Fruit fly (Drosophila melanogaster) S2 (cell line): ENCODE results near the gene CG43137.

Source experiments
- CG8478 ChIP-seq: fragments of >200 bp; optimal IDR thresholded peaks from 2 replicates; lab custom pipeline; 2018
- CTCF ChIP-seq, 2 experiments: fragments of >200 bp; optimal IDR thresholded peaks; 2 replicates each; lab custom pipeline; 2018

The CG43137 gene

DNA sequence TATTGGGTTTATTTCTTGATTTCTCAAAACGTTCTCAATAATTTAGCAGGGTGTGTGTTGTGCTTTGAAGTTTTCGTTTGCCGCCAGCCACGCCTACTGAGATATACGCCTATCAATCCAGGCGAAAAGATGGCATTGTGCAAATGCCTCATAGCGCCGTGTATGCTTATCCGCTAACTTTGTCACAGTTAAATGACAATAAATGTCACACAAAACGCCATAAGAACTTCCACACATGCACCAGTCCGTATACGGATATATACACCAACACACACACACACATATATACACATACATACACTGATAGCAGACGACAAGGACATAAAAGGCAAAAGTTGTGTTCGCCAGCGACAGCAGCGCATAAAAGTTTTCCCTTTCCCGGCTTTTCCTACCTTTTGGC is at the start of gene CG43137:
Gene CG43137, minus strand, starts transcription at position 101 of the 400 bp plus-strand sequence.
- no peak for TF ChIP-seq CG8478
- TF ChIP-seq CTCF (optimal IDR thresholded peaks at IDR 0.05; lab: Kevin White, UChicago), result no peak

DNA sequence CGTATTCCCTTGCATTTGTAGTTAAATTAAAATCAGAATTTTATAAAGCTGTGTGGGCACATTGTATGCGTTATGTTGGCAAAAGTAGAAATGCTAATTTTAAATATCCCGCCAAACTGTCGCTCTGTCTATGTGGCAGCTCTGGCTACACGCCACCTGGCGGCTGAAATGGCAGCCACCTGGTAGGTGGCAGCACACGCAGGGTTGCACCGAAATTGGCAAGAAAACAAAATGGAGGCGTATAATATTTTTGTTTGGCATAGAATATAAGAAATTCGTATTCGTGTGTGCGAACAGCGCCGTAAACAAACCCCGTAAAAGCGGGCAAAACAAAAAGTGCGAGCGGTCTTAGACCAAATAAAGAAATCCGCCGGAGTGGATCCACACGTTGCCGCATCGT is 43.0 kb upstream of the CG43137 start, which contains the start of gene CG12236:
Gene CG12236, plus strand, starts transcription at position 220 of the 400 bp plus-strand sequence.
- TF ChIP-seq CG8478 (no peak), CTCF (optimal IDR thresholded peaks at IDR 0.05; lab: Kevin White, UChicago) (peak; percentile 95 to 97)

DNA sequence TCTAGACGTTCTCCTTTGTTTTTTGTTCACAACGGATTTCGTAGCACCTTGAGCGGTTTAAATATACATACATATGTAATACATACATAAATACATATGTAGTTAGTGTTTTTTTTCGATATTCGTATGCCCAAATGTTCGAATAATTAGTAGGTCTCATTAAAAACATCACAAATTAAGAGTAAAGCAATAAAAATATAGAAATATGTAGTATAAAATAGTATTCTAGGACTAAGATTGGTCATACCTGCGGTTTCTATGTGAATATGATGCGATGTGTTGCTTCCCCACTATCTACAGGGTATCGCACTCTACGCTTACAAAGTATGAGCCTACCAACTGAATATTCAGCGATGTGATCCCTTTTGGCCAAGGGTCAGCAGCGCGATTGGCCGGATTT is 40.5 kb upstream of the CG43137 start, which contains the start of gene CG4020:
Gene CG4020, plus strand, starts transcription at position 301 of the 400 bp plus-strand sequence.
- no peak for TF ChIP-seq CTCF (optimal IDR thresholded peaks at IDR 0.05; lab: Kevin White, UChicago)
- no peak for TF ChIP-seq CG8478

DNA sequence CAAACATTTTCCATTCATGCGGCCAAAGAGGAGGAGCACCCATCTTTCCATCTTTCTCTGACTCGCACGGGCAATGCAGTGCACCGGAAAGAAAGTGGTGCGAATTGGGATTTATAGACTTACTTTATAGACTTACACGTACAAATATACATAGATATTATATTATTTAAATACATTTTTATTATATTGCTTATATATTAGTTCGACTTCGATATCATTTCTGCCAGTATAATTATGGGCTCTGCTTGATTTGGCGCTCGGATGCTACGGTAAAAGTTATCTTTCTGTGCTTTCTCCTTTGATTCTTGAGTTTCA is 40.1 kb upstream of the CG43137 start:
- TF ChIP-seq CTCF (optimal IDR thresholded peaks at IDR 0.05; lab: Kevin White, UChicago) (no peak), CG8478 (no peak)

DNA sequence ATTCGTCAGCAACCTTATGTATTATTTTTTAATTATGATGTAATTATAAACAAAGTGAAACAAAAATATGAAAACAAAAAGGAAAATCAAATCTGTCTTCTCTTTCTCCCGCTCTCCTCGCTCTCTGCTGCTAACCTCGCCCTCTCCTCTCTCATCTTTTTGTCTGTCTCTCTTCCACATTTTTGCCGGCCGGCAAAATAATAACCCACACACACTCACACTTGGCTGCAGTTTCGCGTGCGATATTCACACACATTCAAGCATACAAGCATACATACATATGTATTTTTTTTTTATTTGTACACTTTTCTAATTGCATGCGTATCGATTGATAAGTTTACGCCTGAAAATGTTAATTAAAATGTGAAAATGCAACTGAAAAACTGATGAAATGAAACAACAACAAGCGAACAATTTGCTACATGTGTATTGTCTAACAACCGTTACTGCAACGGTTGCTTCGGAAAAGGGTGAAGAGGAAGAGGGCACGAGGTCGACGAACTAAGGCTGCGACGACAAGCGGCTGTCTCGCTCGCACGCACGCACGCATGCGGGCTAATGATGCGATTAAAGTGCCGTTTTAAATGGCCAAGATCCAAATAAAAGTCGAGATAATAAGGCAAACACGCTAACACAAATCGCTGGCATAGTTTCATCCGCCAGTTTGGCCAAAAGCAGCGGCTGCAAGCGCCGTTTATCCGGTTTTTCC is 39.6 kb upstream of the CG43137 start:
- TF ChIP-seq CTCF (optimal IDR thresholded peaks at IDR 0.05; lab: Kevin White, UChicago) (no peak), CG8478 (no peak)

DNA sequence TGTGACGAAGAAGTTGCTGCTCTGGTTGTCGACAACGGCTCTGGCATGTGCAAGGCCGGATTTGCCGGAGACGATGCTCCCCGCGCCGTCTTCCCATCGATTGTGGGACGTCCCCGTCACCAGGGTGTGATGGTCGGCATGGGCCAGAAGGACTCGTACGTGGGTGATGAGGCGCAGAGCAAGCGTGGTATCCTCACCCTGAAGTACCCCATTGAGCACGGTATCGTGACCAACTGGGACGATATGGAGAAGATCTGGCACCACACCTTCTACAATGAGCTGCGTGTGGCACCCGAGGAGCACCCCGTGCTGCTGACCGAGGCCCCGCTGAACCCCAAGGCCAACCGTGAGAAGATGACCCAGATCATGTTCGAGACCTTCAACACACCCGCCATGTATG is 37.8 kb upstream of the CG43137 start:
- TF ChIP-seq CTCF (optimal IDR thresholded peaks at IDR 0.05; lab: Kevin White, UChicago) (no peak), CG8478 (no peak)

DNA sequence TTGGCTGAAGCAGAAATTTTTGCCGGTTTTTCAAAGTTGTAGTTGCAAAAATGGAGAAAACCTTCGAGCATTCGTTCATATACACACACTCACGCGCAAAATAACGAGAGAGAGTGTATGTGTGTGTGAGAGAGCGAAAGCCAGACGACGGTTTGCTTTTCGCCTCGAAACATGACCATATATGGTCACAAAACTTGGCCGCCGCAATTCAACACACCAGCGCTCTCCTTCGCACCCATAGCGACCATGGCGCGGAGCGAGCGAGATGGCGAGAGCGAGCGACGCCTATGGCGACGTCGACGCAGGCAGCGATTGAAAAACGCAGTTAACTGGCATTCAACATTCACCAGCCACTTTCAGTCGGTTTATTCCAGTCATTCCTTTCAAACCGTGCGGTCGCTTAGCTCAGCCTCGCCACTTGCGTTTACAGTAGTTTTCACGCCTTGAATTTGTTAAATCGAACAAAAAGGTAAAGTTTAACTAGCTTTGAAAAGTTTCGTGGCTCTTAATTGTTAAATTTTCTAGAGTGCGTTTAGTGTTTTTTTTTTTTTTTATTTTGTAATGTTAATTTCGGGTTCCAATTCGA is 36.8 kb upstream of the CG43137 start:
- no peak for TF ChIP-seq CG8478

DNA sequence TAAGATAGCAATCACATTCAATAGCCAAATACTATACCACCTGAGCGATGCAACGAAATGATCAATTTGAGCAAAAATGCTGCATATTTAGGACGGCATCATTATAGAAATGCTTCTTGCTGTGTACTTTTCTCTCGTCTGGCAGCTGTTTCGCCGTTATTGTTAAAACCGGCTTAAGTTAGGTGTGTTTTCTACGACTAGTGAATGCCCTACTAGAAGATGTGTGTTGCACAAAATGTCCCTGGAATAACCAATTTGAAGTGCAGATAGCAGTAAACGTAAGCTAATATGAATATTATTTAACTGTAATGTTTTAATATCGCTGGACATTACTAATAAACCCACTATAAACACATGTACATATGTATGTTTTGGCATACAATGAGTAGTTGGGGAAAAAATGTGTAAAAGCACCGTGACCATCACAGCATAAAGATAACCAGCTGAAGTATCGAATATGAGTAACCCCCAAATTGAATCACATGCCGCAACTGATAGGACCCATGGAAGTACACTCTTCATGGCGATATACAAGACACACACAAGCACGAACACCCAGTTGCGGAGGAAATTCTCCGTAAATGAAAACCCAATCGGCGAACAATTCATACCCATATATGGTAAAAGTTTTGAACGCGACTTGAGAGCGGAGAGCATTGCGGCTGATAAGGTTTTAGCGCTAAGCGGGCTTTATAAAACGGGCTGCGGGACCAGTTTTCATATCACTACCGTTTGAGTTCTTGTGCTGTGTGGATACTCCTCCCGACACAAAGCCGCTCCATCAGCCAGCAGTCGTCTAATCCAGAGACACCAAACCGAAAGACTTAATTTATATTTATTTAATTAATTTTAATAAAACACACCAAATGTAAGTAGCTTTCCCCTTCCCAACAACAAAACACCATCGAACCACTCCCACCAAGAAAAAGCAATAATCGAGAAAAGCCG is 35.5 kb upstream of the CG43137 start, which contains the start of gene Act5C:
Gene Act5C, plus strand, starts transcription at position 716 of the 948 bp plus-strand sequence.
- TF ChIP-seq CTCF (optimal IDR thresholded peaks at IDR 0.05; lab: Kevin White, UChicago) (no peak), CG8478 (no peak)

DNA sequence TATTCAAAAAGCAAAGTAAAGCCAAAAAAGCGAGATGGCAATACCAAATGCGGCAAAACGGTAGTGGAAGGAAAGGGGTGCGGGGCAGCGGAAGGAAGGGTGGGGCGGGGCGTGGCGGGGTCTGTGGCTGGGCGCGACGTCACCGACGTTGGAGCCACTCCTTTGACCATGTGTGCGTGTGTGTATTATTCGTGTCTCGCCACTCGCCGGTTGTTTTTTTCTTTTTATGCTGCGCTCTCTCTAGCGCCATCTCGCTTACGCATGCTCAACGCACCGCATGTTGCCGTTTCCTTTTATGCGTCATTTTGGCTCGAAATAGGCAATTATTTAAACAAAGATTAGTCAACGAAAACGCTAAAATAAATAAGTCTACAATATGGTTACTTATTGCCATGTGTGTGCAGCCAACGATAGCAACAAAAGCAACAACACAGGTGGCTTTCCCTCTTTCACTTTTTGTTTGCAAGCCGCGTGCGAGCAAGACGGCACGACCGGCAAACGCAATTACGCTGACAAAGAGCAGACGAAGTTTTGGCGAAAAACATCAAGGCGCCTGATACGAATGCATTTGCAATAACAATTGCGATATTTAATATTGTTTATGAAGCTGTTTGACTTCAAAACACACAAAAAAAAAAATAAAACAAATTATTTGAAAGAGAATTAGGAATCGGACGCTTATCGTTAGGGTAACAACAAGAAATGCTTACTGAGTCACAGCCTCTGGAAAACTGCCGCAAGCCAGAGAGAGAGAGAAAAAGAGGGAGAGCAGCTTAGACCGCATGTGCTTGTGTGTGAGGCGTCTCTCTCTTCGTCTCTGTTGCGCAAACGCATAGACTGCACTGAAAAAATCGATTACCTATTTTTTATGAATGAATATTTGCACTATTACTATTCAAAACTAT is 34.5 kb upstream of the CG43137 start:
- TF ChIP-seq CG8478 (no peak), CTCF (optimal IDR thresholded peaks at IDR 0.05; lab: Kevin White, UChicago) (no peak)

DNA sequence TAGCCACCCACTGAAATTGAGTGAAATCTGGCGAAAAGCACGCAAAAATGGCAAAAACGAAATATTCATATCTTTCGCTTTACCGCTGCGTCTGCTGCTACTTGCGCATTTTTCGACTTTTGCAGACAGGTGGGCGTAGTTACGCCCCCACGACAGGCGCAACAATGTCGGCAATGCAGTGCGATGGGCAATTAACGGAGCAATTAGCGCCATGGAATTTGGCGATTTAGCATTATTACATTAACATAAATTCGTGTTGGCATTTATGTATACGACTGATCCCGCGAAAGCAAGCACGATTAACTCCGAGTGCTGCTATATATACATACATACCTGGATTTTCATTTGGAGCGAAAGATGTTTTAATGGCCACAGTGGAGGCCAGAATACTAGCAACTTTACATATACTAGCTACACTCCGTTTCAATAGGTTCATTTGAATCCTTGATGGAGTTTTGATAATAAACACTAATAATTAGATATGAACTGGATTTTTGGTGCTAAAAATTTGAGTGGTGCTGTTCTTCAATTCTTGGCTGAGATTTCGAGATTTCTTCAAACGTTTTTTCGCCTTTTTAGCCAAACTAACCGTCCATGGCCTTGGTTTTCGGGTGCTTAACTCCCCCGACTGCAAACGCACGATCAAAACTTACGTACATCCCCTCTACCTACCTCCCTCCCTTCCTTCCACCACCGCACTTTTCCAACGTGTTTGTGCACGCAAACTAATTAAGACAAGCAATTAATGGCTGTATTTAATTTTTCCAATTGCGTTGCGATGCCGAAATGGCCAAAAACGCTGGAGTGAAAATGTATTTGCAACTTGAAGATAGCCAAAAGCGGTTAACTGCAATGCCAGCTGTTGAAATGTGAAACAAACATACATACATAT is 32.1 kb upstream of the CG43137 start:
- TF ChIP-seq CG8478 (no peak), CTCF (optimal IDR thresholded peaks at IDR 0.05; lab: Kevin White, UChicago) (no peak)

DNA sequence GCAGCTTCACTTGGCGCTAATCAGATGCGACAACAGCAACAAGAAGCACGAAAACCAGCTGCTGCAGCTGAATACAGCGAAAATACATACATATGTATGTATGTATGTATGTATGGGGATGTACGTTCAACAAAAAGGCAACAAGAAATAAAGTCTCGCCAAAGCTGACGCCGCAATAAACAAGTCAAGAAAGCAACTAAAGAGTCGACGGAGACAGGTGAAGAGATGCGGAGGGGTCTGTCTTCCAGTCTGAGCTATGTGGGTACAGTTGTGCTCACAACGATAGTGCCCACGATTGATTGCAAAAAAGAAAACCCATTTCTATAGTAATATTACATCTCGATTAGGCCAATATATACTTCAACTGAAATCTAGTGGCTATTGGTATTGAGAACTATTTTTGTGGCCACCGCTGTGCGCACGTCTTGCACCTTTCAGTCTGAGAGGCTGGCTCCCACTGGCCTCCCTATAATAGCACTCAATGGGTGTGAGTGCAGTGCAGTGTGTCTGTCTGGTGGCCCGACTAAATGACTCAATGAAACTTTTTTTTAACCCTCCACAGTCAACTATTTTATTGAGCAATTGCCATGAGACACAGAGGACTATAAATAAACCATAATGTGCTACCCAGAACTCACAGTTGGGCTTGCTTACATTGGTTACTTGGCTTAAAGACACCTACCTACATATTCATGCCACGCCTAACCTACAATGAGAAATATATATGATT is 31.0 kb upstream of the CG43137 start:
- TF ChIP-seq CG8478, result no peak
- no peak for TF ChIP-seq CTCF (optimal IDR thresholded peaks at IDR 0.05; lab: Kevin White, UChicago)

DNA sequence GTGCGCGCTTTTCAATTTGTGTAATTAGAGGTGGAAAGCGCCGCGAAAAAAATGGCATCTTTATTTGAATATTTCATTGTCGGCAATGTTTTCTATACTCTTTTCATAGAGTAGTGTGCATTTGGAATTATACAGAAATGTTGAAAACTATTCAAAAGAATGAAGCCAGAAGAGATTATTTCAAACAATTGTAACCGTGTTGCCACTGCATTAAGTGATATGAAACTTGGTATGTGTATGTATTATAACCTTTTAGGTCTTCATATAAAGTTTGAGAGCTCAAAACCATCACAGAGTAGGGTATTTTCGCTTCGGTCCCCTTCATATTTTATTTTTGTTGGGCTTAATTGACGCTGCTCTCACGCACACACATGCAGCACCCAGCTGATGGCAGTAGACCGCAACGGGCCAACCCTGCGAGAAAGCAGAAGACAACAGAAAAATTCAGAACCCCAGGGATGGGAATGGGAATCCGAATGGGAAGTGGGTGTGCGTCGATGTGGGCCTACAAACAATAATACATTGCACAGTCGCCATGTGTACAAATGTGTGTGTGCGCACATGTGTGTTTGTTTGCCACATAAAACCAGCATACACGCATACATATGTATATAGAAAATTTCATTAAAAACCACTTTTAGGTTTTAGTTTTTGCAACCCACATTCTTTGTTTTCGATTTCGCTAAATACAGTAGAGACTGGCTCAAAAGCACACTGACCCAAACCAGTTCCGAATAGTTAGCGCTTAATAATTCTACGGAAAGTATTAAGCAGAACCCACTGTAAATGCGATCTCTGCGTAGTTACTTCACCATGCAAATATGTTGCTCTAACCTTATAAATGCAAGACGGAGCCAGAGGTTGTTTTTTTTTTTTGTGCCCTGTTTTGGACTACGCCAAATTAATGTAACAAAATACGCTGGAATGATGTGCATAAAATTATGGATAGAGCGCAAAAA is 29.9 kb upstream of the CG43137 start:
- no peak for TF ChIP-seq CTCF (optimal IDR thresholded peaks at IDR 0.05; lab: Kevin White, UChicago)
- TF ChIP-seq CG8478, result no peak
